Fruit fly (Drosophila melanogaster) Kc167 (cell line): ENCODE results near the gene Pex10.
A peak's percentile ranks its signal among the peaks of the same experiment; 100 is the strongest.

Experiments used
- Myc ChIP-seq: fragments of >200 bp; optimal IDR thresholded peaks from 2 replicates; lab custom pipeline; 2017; ENCODE audit warnings: missing external identifiers
- Sin3A ChIP-seq: fragments of >200 bp; optimal IDR thresholded peaks from 2 replicates; lab custom pipeline; 2018; ENCODE audit warnings: missing external identifiers
- h ChIP-seq: fragments of >200 bp; optimal IDR thresholded peaks from 3 replicates; lab custom pipeline; 2018; ENCODE audit warnings: missing external identifiers
- insv ChIP-seq: fragments of >200 bp; optimal IDR thresholded peaks from 3 replicates; lab custom pipeline; 2018; ENCODE audit warnings: missing external identifiers
- psq ChIP-seq: fragments of >200 bp; optimal IDR thresholded peaks from 2 replicates; lab custom pipeline; 2017; ENCODE audit warnings: missing external identifiers
- ttk ChIP-seq: sonication (Bioruptor generic); optimal IDR thresholded peaks from 2 replicates; lab custom pipeline; 2017; ENCODE audit warnings: missing external identifiers

Gene Pex10

dm6 chr3L:1558178-1558788 lies at the start of gene Pex10, which contains the start of gene CG12099:
TSS of gene Pex10 (plus strand) at chr3L:1558228.
TSS of gene CG12099 (minus strand) at chr3L:1558484.
- TF ChIP-seq insv (lab: Kevin White, UChicago) = no peak
- no peak for TF ChIP-seq ttk
- TF ChIP-seq h (lab: Kevin White, UChicago) = no peak
- no peak for TF ChIP-seq psq (lab: Kevin White, UChicago)
- TF ChIP-seq Sin3A = no peak
- no peak for TF ChIP-seq Myc

- TF ChIP-seq psq (lab: Kevin White, UChicago) (no peak), Myc (no peak), insv (lab: Kevin White, UChicago) (no peak), ttk (no peak), h (lab: Kevin White, UChicago) (no peak), Sin3A (no peak)
Measured at dm6 chr3L:1515820-1516540, 42.0 kb upstream of the Pex10 start.

dm6 chr3L:1516631-1517273 lies 41.3 kb upstream of the Pex10 start, which contains the start of gene cue:
TSS of gene cue (minus strand) at chr3L:1517271.
- TF ChIP-seq psq (lab: Kevin White, UChicago) (no peak), insv (lab: Kevin White, UChicago) (no peak), Sin3A (no peak), h (lab: Kevin White, UChicago) (no peak), ttk (no peak), Myc (no peak)

dm6 chr3L:1517274-1518047 lies 40.6 kb upstream of the Pex10 start:
- no peak for TF ChIP-seq insv (lab: Kevin White, UChicago)
- no peak for TF ChIP-seq Myc
- TF ChIP-seq h (lab: Kevin White, UChicago) = no peak
- no peak for TF ChIP-seq Sin3A
- TF ChIP-seq psq (lab: Kevin White, UChicago) = no peak
- TF ChIP-seq ttk = no peak

- TF ChIP-seq insv (lab: Kevin White, UChicago) (no peak), Myc (no peak), psq (lab: Kevin White, UChicago) (no peak), h (lab: Kevin White, UChicago) (no peak), ttk (no peak), Sin3A (no peak)
Measured at dm6 chr3L:1518715-1519603, 39.1 kb upstream of the Pex10 start.

dm6 chr3L:1531159-1531558 lies 26.9 kb upstream of the Pex10 start, which contains the start of gene Ir62a:
TSS of gene Ir62a (minus strand) at chr3L:1531259.
- TF ChIP-seq insv (lab: Kevin White, UChicago) (no peak), Myc (no peak), ttk (no peak)

dm6 chr3L:1533699-1534431 lies 24.2 kb upstream of the Pex10 start, which contains the start of gene Iml1:
TSS of gene Iml1 (minus strand) at chr3L:1534034.
- TF ChIP-seq Myc (no peak), Sin3A (no peak), psq (lab: Kevin White, UChicago) (peak; percentile 76)

dm6 chr3L:1536487-1537337 lies 21.3 kb upstream of the Pex10 start, which contains the start of the genes CG12091 and pns:
TSS of gene CG12091 (minus strand) at chr3L:1536835.
TSS of gene pns (plus strand) at chr3L:1537137.
- TF ChIP-seq psq (lab: Kevin White, UChicago) (no peak), Sin3A (no peak), h (lab: Kevin White, UChicago) (no peak), ttk (no peak), Myc (no peak), insv (lab: Kevin White, UChicago) (no peak)

- TF ChIP-seq h (lab: Kevin White, UChicago) (no peak), ttk (no peak), psq (lab: Kevin White, UChicago) (no peak), Myc (no peak)
Measured at dm6 chr3L:1537353-1537752, 20.7 kb upstream of the Pex10 start.

dm6 chr3L:1538314-1538854 lies 19.6 kb upstream of the Pex10 start:
- TF ChIP-seq h (lab: Kevin White, UChicago) (no peak), Myc (no peak), insv (lab: Kevin White, UChicago) (no peak), psq (lab: Kevin White, UChicago) (no peak), Sin3A (no peak), ttk (no peak)
